Worm (Caenorhabditis elegans) whole organism, young adult: ENCODE data around the gene K09D9.3.

ENCODE experiments used
- B0035.1 ChIP-seq: sonication (generic microtip); optimal IDR thresholded peaks from 2 replicates; lab custom pipeline; 2016; ENCODE audit warnings: missing genetic modification characterization, mild to moderate bottlenecking, missing compliant biosample characterization, missing genotype, missing genetic modification reagents
- C06A6.2 ChIP-seq: fragments of 200-800 bp; sonication (Bioruptor generic); conservative IDR thresholded peaks from 2 replicates; pipeline ENCODE4 v1.3.6; 2022; ENCODE audit warnings: missing genetic modification characterization, missing compliant biosample characterization
- C17E4.6 ChIP-seq: fragments of 200-800 bp; sonication (Bioruptor generic); IDR thresholded peaks from 2 replicates; pipeline ENCODE4 v1.3.6; 2022; ENCODE audit warnings: missing genetic modification reagents, missing genetic modification characterization, missing compliant biosample characterization
- F37B4.10 ChIP-seq: fragments of 200-800 bp; sonication (Bioruptor generic); IDR thresholded peaks from 2 replicates; pipeline ENCODE4 v1.3.6; 2022; ENCODE audit warnings: missing genetic modification characterization, missing compliant biosample characterization
- F55B11.4 ChIP-seq: sonication (generic microtip); optimal IDR thresholded peaks from 2 replicates; lab custom pipeline; 2016; ENCODE audit warnings: missing compliant biosample characterization, missing genetic modification characterization, borderline replicate concordance; ENCODE audit not compliant: insufficient read depth
- Y53F4B.3 ChIP-seq: fragments of 200-800 bp; sonication (Bioruptor generic); IDR thresholded peaks from 2 replicates; pipeline ENCODE4 v1.3.6; 2022; ENCODE audit warnings: missing genetic modification reagents, missing genetic modification characterization, missing compliant biosample characterization
- Y56A3A.18 ChIP-seq: fragments of 200-800 bp; sonication (Bioruptor generic); IDR thresholded peaks from 2 replicates; pipeline ENCODE4 v1.3.6; 2022; ENCODE audit warnings: missing genetic modification reagents, missing genetic modification characterization, missing compliant biosample characterization
- Y95B8A.8 ChIP-seq: fragments of 200-800 bp; sonication (Bioruptor generic); IDR thresholded peaks from 2 replicates; pipeline ENCODE4 v1.3.6; 2022; ENCODE audit warnings: missing genetic modification reagents, missing genetic modification characterization, missing compliant biosample characterization
- ama-1 ChIP-seq, 3 experiments: fragments of 150-350 bp in 1 of 3; sonication (generic microtip) in 2 of 3; optimal IDR thresholded peaks; 2 replicates each; lab custom pipeline; 2014 to 2018; ENCODE audit warnings: missing biosample characterization in 2 of 3, missing genetic modification characterization in 2 of 3, missing genetic modification reagents in 2 of 3
- attf-5 ChIP-seq: fragments of 200-800 bp; sonication (Bioruptor generic); optimal IDR thresholded peaks from 2 replicates; lab custom pipeline; 2018; ENCODE audit warnings: mild to moderate bottlenecking, missing genetic modification characterization, missing compliant biosample characterization
- die-1 ChIP-seq: sonication (generic microtip); optimal IDR thresholded peaks from 2 replicates; lab custom pipeline; 2016; ENCODE audit warnings: missing genotype, mild to moderate bottlenecking, missing genetic modification characterization, missing compliant biosample characterization
- efl-1 ChIP-seq: fragments of 150-350 bp; optimal IDR thresholded peaks from 2 replicates; lab custom pipeline; 2014; ENCODE audit warnings: missing biosample characterization, missing genetic modification reagents, missing genetic modification characterization
- egl-44 ChIP-seq: fragments of 200-800 bp; sonication (Bioruptor generic); IDR thresholded peaks from 2 replicates; pipeline ENCODE4 v1.3.6; 2022; ENCODE audit warnings: missing genetic modification reagents, missing genetic modification characterization, missing compliant biosample characterization
- egrh-3 ChIP-seq: fragments of 200-800 bp; sonication (Bioruptor generic); IDR thresholded peaks from 2 replicates; pipeline ENCODE4 v1.3.6; 2022; ENCODE audit warnings: missing genetic modification reagents, missing genetic modification characterization, missing compliant biosample characterization
- hlh-12 ChIP-seq: sonication (generic microtip); optimal IDR thresholded peaks from 2 replicates; lab custom pipeline; 2016; ENCODE audit warnings: missing genetic modification characterization, missing compliant biosample characterization
- let-607 ChIP-seq, 2 experiments: fragments of 200-800 bp in 1 of 2; sonication (Bioruptor generic) in 1 of 2; sonication (generic microtip) in 1 of 2; optimal IDR thresholded peaks; 2 replicates each; lab custom pipeline; 2016 to 2018; ENCODE audit warnings: mild to moderate bottlenecking in 2 of 2, missing compliant biosample characterization in 2 of 2, missing genetic modification characterization in 2 of 2, moderate library complexity in 2 of 2, missing genotype in 1 of 2
- mel-28 ChIP-seq: sonication (generic microtip); optimal IDR thresholded peaks from 2 replicates; lab custom pipeline; 2016; ENCODE audit warnings: borderline replicate concordance, mild to moderate bottlenecking, missing genetic modification characterization, missing compliant biosample characterization
- mxl-1 ChIP-seq: sonication (generic microtip); optimal IDR thresholded peaks from 2 replicates; lab custom pipeline; 2016; ENCODE audit warnings: missing genetic modification characterization, missing compliant biosample characterization
- nfyb-1 ChIP-seq: fragments of 200-800 bp; sonication (Bioruptor generic); IDR thresholded peaks from 2 replicates; pipeline ENCODE4 v1.3.6; 2022; ENCODE audit warnings: missing genetic modification reagents, missing genetic modification characterization, missing compliant biosample characterization
- nhr-80 ChIP-seq: sonication (generic microtip); optimal IDR thresholded peaks from 2 replicates; lab custom pipeline; 2016; ENCODE audit warnings: missing genetic modification characterization, missing compliant biosample characterization
- nhr-90 ChIP-seq: sonication (generic microtip); optimal IDR thresholded peaks from 2 replicates; lab custom pipeline; 2016; ENCODE audit warnings: missing genotype, mild to moderate bottlenecking, missing genetic modification characterization, missing compliant biosample characterization
- rec-8 ChIP-seq, 2 experiments: sonication (generic microtip); optimal IDR thresholded peaks; 2 replicates each; lab custom pipeline; 2016; ENCODE audit warnings: mild to moderate bottlenecking in 2 of 2, missing genetic modification characterization in 2 of 2, missing genetic modification reagents in 2 of 2, missing genotype in 2 of 2, missing biosample characterization in 1 of 2, missing compliant biosample characterization in 1 of 2, moderate library complexity in 1 of 2
- repo-1 ChIP-seq: sonication (generic microtip); optimal IDR thresholded peaks from 2 replicates; lab custom pipeline; 2017; ENCODE audit warnings: mild to moderate bottlenecking, missing genetic modification characterization, missing compliant biosample characterization
- rpc-1 ChIP-seq, 2 experiments: fragments of 150-350 bp in 1 of 2; sonication (generic microtip) in 1 of 2; optimal IDR thresholded peaks; 2 replicates each; lab custom pipeline; 2014 to 2018; ENCODE audit warnings: missing biosample characterization in 1 of 2, missing genetic modification characterization in 1 of 2, missing genetic modification reagents in 1 of 2, missing genotype in 1 of 2
- snpc-1.1 ChIP-seq: sonication (generic microtip); optimal IDR thresholded peaks from 2 replicates; lab custom pipeline; 2017; ENCODE audit warnings: missing genetic modification characterization, mild to moderate bottlenecking, missing compliant biosample characterization, antibody characterized with exemption, moderate library complexity, missing genotype, missing genetic modification reagents; ENCODE audit not compliant: insufficient read depth
- sptf-2 ChIP-seq: fragments of 200-800 bp; sonication (Bioruptor generic); optimal IDR thresholded peaks from 2 replicates; lab custom pipeline; 2018; ENCODE audit warnings: mild to moderate bottlenecking, missing genetic modification characterization, missing compliant biosample characterization
- tbp1 ChIP-seq: fragments of 200-800 bp; sonication (Bioruptor generic); optimal IDR thresholded peaks from 2 replicates; lab custom pipeline; 2018; ENCODE audit warnings: mild to moderate bottlenecking, missing genetic modification characterization, missing compliant biosample characterization
- tbx-9 ChIP-seq: sonication (generic microtip); optimal IDR thresholded peaks from 2 replicates; lab custom pipeline; 2016; ENCODE audit warnings: borderline replicate concordance, missing genetic modification characterization, inconsistent platforms, missing compliant biosample characterization
- tlf-1 ChIP-seq: fragments of 200-800 bp; sonication (Bioruptor generic); optimal IDR thresholded peaks from 2 replicates; lab custom pipeline; 2018; ENCODE audit warnings: mild to moderate bottlenecking, missing genetic modification characterization, missing compliant biosample characterization
- zim-3 ChIP-seq: sonication (generic microtip); optimal IDR thresholded peaks from 2 replicates; lab custom pipeline; 2017; ENCODE audit warnings: mild to moderate bottlenecking, missing genetic modification characterization, moderate library complexity, missing compliant biosample characterization
- ztf-18 ChIP-seq: sonication (generic microtip); optimal IDR thresholded peaks from 2 replicates; lab custom pipeline; 2016; ENCODE audit warnings: missing genotype, mild to moderate bottlenecking, missing genetic modification characterization, missing compliant biosample characterization
- ztf-26 ChIP-seq: sonication (generic microtip); optimal IDR thresholded peaks from 2 replicates; lab custom pipeline; 2017; ENCODE audit warnings: missing genetic modification characterization, missing compliant biosample characterization
- ztf-28 ChIP-seq: fragments of 200-800 bp; sonication (Bioruptor generic); IDR thresholded peaks from 2 replicates; pipeline ENCODE4 v1.3.6; 2022; ENCODE audit warnings: missing genetic modification reagents, missing genetic modification characterization, missing compliant biosample characterization
- ztf-3 ChIP-seq: fragments of 200-800 bp; sonication (Bioruptor generic); optimal IDR thresholded peaks from 2 replicates; lab custom pipeline; 2018; ENCODE audit warnings: mild to moderate bottlenecking, missing genetic modification characterization, missing compliant biosample characterization

K09D9.3 gene

DNA sequence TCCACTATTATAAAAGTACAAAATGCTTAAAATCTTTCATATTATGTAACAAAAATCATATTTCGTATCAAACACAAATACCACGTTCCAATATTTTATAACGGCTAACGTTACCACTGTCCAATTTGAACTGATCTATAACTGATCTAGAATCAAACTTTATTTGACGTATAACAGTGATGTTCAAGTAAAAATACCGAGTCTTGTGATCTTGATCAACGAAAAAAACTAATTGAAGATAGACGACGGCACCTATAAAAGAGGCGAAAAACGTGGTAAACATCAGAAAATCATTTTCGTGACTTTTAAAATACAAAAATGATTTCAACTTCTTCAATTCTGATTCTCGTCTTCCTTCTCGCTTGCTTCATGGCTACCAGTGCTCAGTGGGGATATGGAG lies 31.7 kb upstream of the K09D9.3 start, which contains the start of gene nlp-28:
nlp-28 (plus strand) TSS at position 285 of the 400 bp plus-strand sequence.
- TF ChIP-seq ztf-26 (no peak), ama-1 (optimal IDR thresholded peaks at IDR 0.05; lab: Kevin White, UChicago) (peak; percentile 39), ama-1 (GFP tag; optimal IDR thresholded peaks at IDR 0.05; lab: Kevin White, UChicago) (no peak)

DNA sequence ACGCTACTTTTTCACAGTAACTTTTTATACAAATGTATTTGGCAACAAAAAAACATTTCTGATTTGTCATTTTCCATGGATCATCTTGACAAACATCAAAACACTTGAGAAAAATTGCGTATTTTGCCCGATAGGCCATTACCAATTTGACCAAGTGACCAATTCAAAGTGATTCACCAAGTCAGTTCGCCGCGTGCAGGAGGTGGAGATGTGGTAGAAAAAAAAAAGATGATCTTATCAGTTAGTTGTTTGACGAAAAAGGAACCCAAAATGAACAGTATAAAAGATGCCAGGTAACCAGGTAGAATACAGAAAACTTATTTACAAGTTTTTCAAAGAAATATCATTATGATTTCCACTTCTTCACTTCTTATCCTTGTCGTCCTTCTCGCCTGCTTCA lies 30.2 kb upstream of the K09D9.3 start, which contains the start of gene nlp-27:
nlp-27 (plus strand) TSS at position 309 of the 400 bp plus-strand sequence.
- TF ChIP-seq mxl-1 (tag; lab: Kevin White, UChicago) (no peak), F37B4.10 (no peak), rec-8 (tag; optimal IDR thresholded peaks at IDR 0.05; lab: Kevin White, UChicago) (no peak), tbp1 (GFP tag; lab: Kevin White, UChicago) (no peak), egl-44 (no peak), tbx-9 (tag; lab: Kevin White, UChicago) (no peak), attf-5 (GFP tag; lab: Kevin White, UChicago) (no peak), Y95B8A.8 (GFP tag; lab: Robert Waterston, UW) (no peak), C17E4.6 (GFP tag; lab: Robert Waterston, UW) (no peak), zim-3 (tag; lab: Kevin White, UChicago) (no peak), let-607 (tag; optimal IDR thresholded peaks at IDR 0.05; lab: Kevin White, UChicago) (no peak), repo-1 (no peak), ztf-18 (tag; lab: Kevin White, UChicago) (no peak), F55B11.4 (no peak), mel-28 (tag; lab: Kevin White, UChicago) (no peak), hlh-12 (tag; lab: Kevin White, UChicago) (no peak), snpc-1.1 (no peak)

DNA sequence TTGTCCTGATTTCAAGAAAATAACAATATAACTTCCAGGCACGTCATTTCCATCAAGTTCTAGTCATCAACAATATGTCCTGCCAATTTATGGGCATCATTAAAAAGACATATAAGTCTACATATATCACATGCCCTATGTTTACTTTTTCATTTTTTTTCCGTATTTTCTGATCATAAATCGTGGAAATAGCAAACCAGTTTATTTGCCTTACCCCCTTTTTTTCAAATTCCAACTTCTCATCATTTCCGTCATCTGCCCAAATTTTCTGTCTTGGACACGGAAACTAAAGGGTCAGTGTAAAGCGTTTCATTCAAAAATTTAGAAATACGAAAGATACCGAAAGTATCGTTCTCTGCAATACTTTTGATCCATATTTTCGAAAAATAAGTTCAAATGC lies 27.0 kb upstream of the K09D9.3 start:
- TF ChIP-seq nhr-80 (tag; lab: Kevin White, UChicago) (no peak), B0035.1 (tag; lab: Kevin White, UChicago) (no peak), sptf-2 (GFP tag; lab: Kevin White, UChicago) (no peak), ama-1 (optimal IDR thresholded peaks at IDR 0.05; lab: Kevin White, UChicago) (no peak), ama-1 (GFP tag; optimal IDR thresholded peaks at IDR 0.05; lab: Kevin White, UChicago) (no peak), nfyb-1 (GFP tag; lab: Robert Waterston, UW) (no peak), tlf-1 (no peak), nhr-90 (tag; lab: Kevin White, UChicago) (no peak), ztf-3 (no peak), let-607 (tag; optimal IDR thresholded peaks at IDR 0.05; lab: Kevin White, UChicago) (no peak), die-1 (tag; lab: Kevin White, UChicago) (no peak), ztf-28 (GFP tag; lab: Robert Waterston, UW) (no peak), egrh-3 (GFP tag; lab: Robert Waterston, UW) (no peak), rpc-1 (optimal IDR thresholded peaks at IDR 0.05; lab: Kevin White, UChicago) (no peak), rpc-1 (tag; optimal IDR thresholded peaks at IDR 0.05; lab: Kevin White, UChicago) (no peak), Y56A3A.18 (GFP tag; lab: Robert Waterston, UW) (no peak), F55B11.4 (no peak), efl-1 (GFP tag; lab: Kevin White, UChicago) (no peak), rec-8 (tag; optimal IDR thresholded peaks at IDR 0.05; lab: Kevin White, UChicago) (no peak), Y53F4B.3 (GFP tag; lab: Robert Waterston, UW) (no peak), C06A6.2 (GFP tag; lab: Robert Waterston, UW) (no peak)
